Worm (Caenorhabditis elegans) whole organism, midembryonic: ENCODE measurements around the gene M05D6.1.

Experiments
- T22C8.4 ChIP-seq: fragments of 200-800 bp; sonication (Bioruptor generic); IDR thresholded peaks from 2 replicates; pipeline ENCODE4 v1.3.6; 2022; ENCODE audit warnings: missing genetic modification characterization, missing compliant biosample characterization
- ref-1 ChIP-seq: fragments of 200-800 bp; sonication (Bioruptor generic); conservative IDR thresholded peaks from 2 replicates; pipeline ENCODE4 v1.3.6; 2022; ENCODE audit warnings: missing genetic modification reagents, missing genetic modification characterization, missing compliant biosample characterization
- tab-1 ChIP-seq: fragments of 200-800 bp; sonication (Bioruptor generic); IDR thresholded peaks from 2 replicates; pipeline ENCODE4 v1.3.6; 2022; ENCODE audit warnings: missing genetic modification characterization, missing compliant biosample characterization
- ztf-23 ChIP-seq: fragments of 200-800 bp; sonication (Bioruptor generic); IDR thresholded peaks from 2 replicates; pipeline ENCODE4 v1.3.6; 2022; ENCODE audit warnings: missing genetic modification reagents, missing genetic modification characterization, missing compliant biosample characterization
- ztf-29 ChIP-seq: fragments of 200-800 bp; sonication (Bioruptor generic); IDR thresholded peaks from 2 replicates; pipeline ENCODE4 v1.3.6; 2022; ENCODE audit warnings: missing genetic modification reagents, missing genetic modification characterization, missing compliant biosample characterization

DNA sequence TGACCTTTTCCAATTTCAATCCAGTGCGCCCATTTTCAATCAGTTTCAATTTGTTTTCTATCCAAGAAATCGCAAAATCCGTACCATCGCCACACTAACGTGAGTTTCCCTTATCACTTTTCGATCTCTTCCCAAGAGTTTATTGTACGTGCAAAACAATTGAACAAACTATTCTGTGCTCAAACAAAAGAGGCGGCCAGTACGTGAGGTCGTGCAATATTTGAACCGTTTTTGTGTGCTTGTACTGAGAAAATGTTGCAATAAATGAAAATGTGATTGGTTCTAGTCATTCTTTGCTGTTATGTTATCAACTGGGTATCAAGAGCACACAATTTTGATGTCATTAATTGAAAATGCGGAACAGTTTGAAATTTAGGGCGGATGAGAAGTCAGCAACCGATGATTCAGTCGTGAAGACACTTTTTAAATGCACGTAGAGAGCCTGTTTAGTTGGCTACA, 25.5 kb downstream of the M05D6.1 start, which contains the start of gene F22B5.4:
- TF ChIP-seq ztf-23 (GFP tag; lab: Robert Waterston, UW) (no peak), T22C8.4 (GFP tag; lab: Robert Waterston, UW) (no peak), ref-1 (GFP tag; lab: Robert Waterston, UW) (no peak), tab-1 (GFP tag; lab: Robert Waterston, UW) (no peak), ztf-29 (GFP tag; lab: Robert Waterston, UW) (no peak)
